Worm (Caenorhabditis elegans) whole organism, L2 larva: Measurements from ENCODE around the gene Y54G2A.16.

Experiments
- C34F6.9 ChIP-seq: fragments of 150-350 bp; optimal IDR thresholded peaks from 2 replicates; lab custom pipeline; 2014; ENCODE audit warnings: missing biosample characterization, missing genetic modification characterization
- R02D3.7 ChIP-seq: fragments of 150-350 bp; optimal IDR thresholded peaks from 2 replicates; lab custom pipeline; 2014; ENCODE audit warnings: missing biosample characterization, missing genetic modification characterization
- alr-1 ChIP-seq: fragments of 150-350 bp; optimal IDR thresholded peaks from 2 replicates; lab custom pipeline; 2014; ENCODE audit warnings: missing biosample characterization, missing genetic modification characterization
- ama-1 ChIP-seq: fragments of 150-350 bp; optimal IDR thresholded peaks from 2 replicates; lab custom pipeline; 2018; ENCODE audit warnings: inconsistent platforms
- blmp-1 ChIP-seq: sonication (generic microtip); optimal IDR thresholded peaks from 2 replicates; lab custom pipeline; 2017; ENCODE audit warnings: missing genetic modification characterization, mild to moderate bottlenecking, missing compliant biosample characterization, antibody characterized with exemption, moderate library complexity; ENCODE audit not compliant: insufficient read depth
- egl-27 ChIP-seq: sonication (generic microtip); optimal IDR thresholded peaks from 3 replicates; lab custom pipeline; 2017; ENCODE audit warnings: missing biosample characterization, missing genetic modification reagents, missing genetic modification characterization
- elt-1 ChIP-seq: fragments of 150-350 bp; optimal IDR thresholded peaks from 2 replicates; lab custom pipeline; 2014; ENCODE audit warnings: missing biosample characterization, missing genetic modification characterization
- elt-3 ChIP-seq: sonication (generic microtip); optimal IDR thresholded peaks from 2 replicates; lab custom pipeline; 2017; ENCODE audit warnings: missing biosample characterization, missing genetic modification characterization
- fos-1 ChIP-seq: fragments of 150-350 bp; optimal IDR thresholded peaks from 2 replicates; lab custom pipeline; 2014; ENCODE audit warnings: missing biosample characterization, missing genetic modification characterization
- gmeb-1 ChIP-seq: fragments of 150-350 bp; optimal IDR thresholded peaks from 2 replicates; lab custom pipeline; 2014; ENCODE audit warnings: missing biosample characterization, missing genetic modification characterization
- lin-11 ChIP-seq: fragments of 150-350 bp; sonication (generic microtip); optimal IDR thresholded peaks from 2 replicates; lab custom pipeline; 2014; ENCODE audit warnings: missing biosample characterization, missing genetic modification characterization, inconsistent platforms, mixed read lengths
- lin-13 ChIP-seq: fragments of 150-350 bp; optimal IDR thresholded peaks from 2 replicates; lab custom pipeline; 2014; ENCODE audit warnings: missing biosample characterization, missing genetic modification reagents, missing genetic modification characterization
- lin-39 ChIP-seq: fragments of 150-350 bp; optimal IDR thresholded peaks from 2 replicates; lab custom pipeline; 2014; ENCODE audit warnings: missing biosample characterization, missing genetic modification reagents, missing genetic modification characterization
- lsy-2 ChIP-seq, 2 experiments: fragments of 150-350 bp in 1 of 2; sonication (generic microtip) in 1 of 2; optimal IDR thresholded peaks; 2 replicates each; lab custom pipeline; 2014 to 2017; ENCODE audit warnings: missing biosample characterization in 2 of 2, missing genetic modification characterization in 2 of 2
- mab-5 ChIP-seq: fragments of 150-350 bp; optimal IDR thresholded peaks from 2 replicates; lab custom pipeline; 2014; ENCODE audit warnings: missing biosample characterization, missing genetic modification characterization
- mbf-1 ChIP-seq: sonication (generic microtip); optimal IDR thresholded peaks from 2 replicates; lab custom pipeline; 2017; ENCODE audit warnings: missing biosample characterization, missing genetic modification characterization
- mdl-1 ChIP-seq, 2 experiments: fragments of 150-350 bp in 1 of 2; sonication (generic microtip) in 1 of 2; optimal IDR thresholded peaks; 2 replicates each; lab custom pipeline; 2017; ENCODE audit warnings: missing biosample characterization in 2 of 2, missing genetic modification characterization in 2 of 2
- nhr-10 ChIP-seq: sonication (generic microtip); optimal IDR thresholded peaks from 2 replicates; lab custom pipeline; 2017; ENCODE audit warnings: missing biosample characterization, missing genetic modification characterization
- nhr-11 ChIP-seq: fragments of 150-350 bp; optimal IDR thresholded peaks from 2 replicates; lab custom pipeline; 2014; ENCODE audit warnings: missing biosample characterization, missing genetic modification characterization
- nhr-12 ChIP-seq: fragments of 150-350 bp; optimal IDR thresholded peaks from 2 replicates; lab custom pipeline; 2014; ENCODE audit warnings: missing biosample characterization, missing genetic modification characterization
- nhr-237 ChIP-seq: fragments of 150-350 bp; optimal IDR thresholded peaks from 2 replicates; lab custom pipeline; 2014; ENCODE audit warnings: missing biosample characterization, missing genetic modification characterization
- nhr-25 ChIP-seq: fragments of 150-350 bp; sonication (generic microtip); optimal IDR thresholded peaks from 3 replicates; lab custom pipeline; 2014; ENCODE audit warnings: missing biosample characterization, missing genetic modification characterization
- nhr-6 ChIP-seq: fragments of 150-350 bp; optimal IDR thresholded peaks from 2 replicates; lab custom pipeline; 2014; ENCODE audit warnings: missing biosample characterization, missing genetic modification characterization
- nhr-77 ChIP-seq: fragments of 150-350 bp; optimal IDR thresholded peaks from 2 replicates; lab custom pipeline; 2014; ENCODE audit warnings: missing biosample characterization, missing genetic modification characterization
- peb-1 ChIP-seq: fragments of 150-350 bp; optimal IDR thresholded peaks from 2 replicates; lab custom pipeline; 2014; ENCODE audit warnings: missing biosample characterization, missing genetic modification characterization
- sem-4 ChIP-seq: fragments of 150-350 bp; optimal IDR thresholded peaks from 2 replicates; lab custom pipeline; 2014; ENCODE audit warnings: missing biosample characterization, missing genetic modification reagents, missing genetic modification characterization
- skn-1 ChIP-seq: sonication (generic microtip); optimal IDR thresholded peaks from 2 replicates; lab custom pipeline; 2017; ENCODE audit warnings: missing biosample characterization, missing genetic modification characterization
- sma-3 ChIP-seq: sonication (generic microtip); optimal IDR thresholded peaks from 2 replicates; lab custom pipeline; 2016; ENCODE audit warnings: missing genetic modification reagents, missing genetic modification characterization, missing compliant biosample characterization
- sma-9 ChIP-seq, 2 experiments: fragments of 150-350 bp in 1 of 2; sonication (generic microtip) in 1 of 2; optimal IDR thresholded peaks; 2 replicates each; lab custom pipeline; 2014 to 2016; ENCODE audit warnings: missing genetic modification characterization in 2 of 2, mild to moderate bottlenecking in 1 of 2, missing biosample characterization in 1 of 2, missing compliant biosample characterization in 1 of 2, missing genetic modification reagents in 1 of 2, moderate library complexity in 1 of 2
- snpc-4 ChIP-seq: fragments of 150-350 bp; optimal IDR thresholded peaks from 2 replicates; lab custom pipeline; 2014; ENCODE audit warnings: missing biosample characterization, missing genetic modification characterization
- unc-39 ChIP-seq: fragments of 150-350 bp; optimal IDR thresholded peaks from 2 replicates; lab custom pipeline; 2014; ENCODE audit warnings: missing biosample characterization, missing genetic modification characterization
- unc-62 ChIP-seq: fragments of 150-350 bp; optimal IDR thresholded peaks from 2 replicates; lab custom pipeline; 2014; ENCODE audit warnings: missing biosample characterization, missing genetic modification reagents, missing genetic modification characterization
- zag-1 ChIP-seq: fragments of 150-350 bp; optimal IDR thresholded peaks from 2 replicates; lab custom pipeline; 2014; ENCODE audit warnings: missing biosample characterization, missing genetic modification characterization
- ztf-1 ChIP-seq: fragments of 200-800 bp; sonication (Bioruptor generic); conservative IDR thresholded peaks from 2 replicates; pipeline ENCODE4 v1.3.6; 2022; ENCODE audit warnings: missing genetic modification characterization, missing compliant biosample characterization
- ztf-11 ChIP-seq: sonication (generic microtip); optimal IDR thresholded peaks from 2 replicates; lab custom pipeline; 2017; ENCODE audit warnings: missing biosample characterization, missing genetic modification characterization
- ztf-4 ChIP-seq: fragments of 150-350 bp; optimal IDR thresholded peaks from 2 replicates; lab custom pipeline; 2014; ENCODE audit warnings: missing biosample characterization, missing genetic modification characterization

Y54G2A.16 gene

DNA sequence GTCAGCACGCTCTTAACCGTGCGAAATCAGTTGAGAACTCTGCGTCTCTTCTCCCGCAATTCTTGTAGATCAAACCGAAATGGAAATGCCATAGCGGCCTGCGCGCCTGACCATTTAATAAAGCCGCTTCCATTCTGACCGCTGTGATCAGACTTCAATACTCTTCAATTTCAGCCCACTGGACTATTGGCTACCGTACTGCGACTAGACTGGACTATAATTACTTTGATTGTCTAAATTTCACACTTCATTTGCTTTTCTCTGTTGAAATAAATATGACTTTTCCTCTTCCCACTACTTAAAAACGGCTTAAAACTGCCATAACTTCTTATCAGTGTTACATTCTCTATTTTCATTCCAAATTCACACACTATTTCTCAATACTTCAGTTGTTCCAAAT is 26.3 kb downstream of the Y54G2A.16 start, which contains the start of gene Y54G2A.7:
TSS of gene Y54G2A.7 (plus strand) at position 301 of the 400 bp plus-strand sequence.
- TF ChIP-seq nhr-10 (tag; lab: Kevin White, UChicago), result no peak
- TF ChIP-seq skn-1 (tag; lab: Kevin White, UChicago), result no peak
- TF ChIP-seq nhr-6 (tag; lab: Kevin White, UChicago), result no peak
- TF ChIP-seq nhr-11 (tag; lab: Kevin White, UChicago), result no peak

DNA sequence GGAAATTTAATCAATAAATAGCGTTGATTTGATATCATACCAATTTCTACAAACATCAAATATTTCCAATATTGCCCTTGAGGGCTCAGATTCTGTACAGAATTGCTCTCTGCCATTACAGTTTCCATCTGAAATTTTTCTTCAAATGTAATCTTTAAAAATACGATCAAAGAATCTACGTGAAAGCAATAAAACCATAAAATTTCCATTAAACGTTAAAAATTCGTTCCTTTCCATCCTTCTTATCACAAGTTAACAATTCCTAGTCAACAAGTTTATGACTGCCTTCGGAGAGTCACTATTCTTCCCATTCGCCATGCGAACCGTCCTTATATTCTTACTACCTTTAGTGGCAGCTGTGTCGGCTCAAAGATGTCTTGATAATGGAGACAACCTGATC is 29.3 kb downstream of the Y54G2A.16 start, which contains the start of gene clec-82:
TSS of gene clec-82 (plus strand) at position 301 of the 400 bp plus-strand sequence.
- no peak for TF ChIP-seq lsy-2 (tag; optimal IDR thresholded peaks at IDR 0.05; lab: Kevin White, UChicago)
- no peak for TF ChIP-seq nhr-11 (tag; lab: Kevin White, UChicago)
- no peak for TF ChIP-seq lin-13 (GFP tag; lab: Kevin White, UChicago)
- TF ChIP-seq nhr-6 (tag; lab: Kevin White, UChicago), result no peak
- TF ChIP-seq elt-3 (tag; lab: Kevin White, UChicago), result no peak
- no peak for TF ChIP-seq ztf-11 (tag; lab: Kevin White, UChicago)
- TF ChIP-seq mdl-1 (tag; optimal IDR thresholded peaks at IDR 0.05; lab: Kevin White, UChicago), result no peak
- no peak for TF ChIP-seq ama-1
- no peak for TF ChIP-seq mab-5
- TF ChIP-seq egl-27 (tag; lab: Kevin White, UChicago), result no peak
- no peak for TF ChIP-seq elt-1 (tag; lab: Kevin White, UChicago)
- TF ChIP-seq unc-39 (tag; lab: Kevin White, UChicago), result no peak
- TF ChIP-seq nhr-237 (tag; lab: Kevin White, UChicago), result no peak
- no peak for TF ChIP-seq lin-11 (tag; lab: Kevin White, UChicago)

DNA sequence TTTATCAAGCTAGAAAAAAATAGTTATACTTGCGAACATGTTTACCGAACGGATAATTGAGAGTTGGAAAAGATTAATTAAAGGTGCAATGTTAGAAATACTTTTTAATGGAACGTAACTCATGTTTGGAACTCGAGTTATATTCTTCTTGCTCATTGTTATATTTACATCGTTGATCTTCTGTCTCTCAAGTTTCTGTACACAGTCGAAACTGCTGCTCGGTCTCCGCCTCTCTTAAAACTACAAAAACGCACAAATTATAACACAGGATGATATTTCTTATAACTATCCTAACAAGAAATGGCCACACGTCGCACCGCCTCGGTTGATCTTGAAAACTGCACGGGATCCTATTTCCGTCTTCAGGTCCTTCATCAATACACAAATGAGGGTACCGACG is 30.1 kb downstream of the Y54G2A.16 start, which contains the start of gene pudl-2:
TSS of gene pudl-2 (plus strand) at position 301 of the 400 bp plus-strand sequence.
- TF ChIP-seq blmp-1 (tag; lab: Kevin White, UChicago), result no peak
- TF ChIP-seq snpc-4 (tag; lab: Kevin White, UChicago), result no peak
- no peak for TF ChIP-seq sma-3 (GFP tag; lab: Kevin White, UChicago)
- no peak for TF ChIP-seq egl-27 (tag; lab: Kevin White, UChicago)
- TF ChIP-seq nhr-25 (tag; lab: Kevin White, UChicago), result no peak
- TF ChIP-seq gmeb-1 (tag; lab: Kevin White, UChicago), result no peak
- TF ChIP-seq mdl-1 (tag; optimal IDR thresholded peaks at IDR 0.05; lab: Kevin White, UChicago), result no peak
- no peak for TF ChIP-seq zag-1 (tag; lab: Kevin White, UChicago)
- TF ChIP-seq elt-3 (tag; lab: Kevin White, UChicago), result no peak
- no peak for TF ChIP-seq nhr-77 (tag; lab: Kevin White, UChicago)
- no peak for TF ChIP-seq alr-1 (tag; lab: Kevin White, UChicago)
- TF ChIP-seq nhr-6 (tag; lab: Kevin White, UChicago), result no peak
- TF ChIP-seq elt-1 (tag; lab: Kevin White, UChicago), result no peak

DNA sequence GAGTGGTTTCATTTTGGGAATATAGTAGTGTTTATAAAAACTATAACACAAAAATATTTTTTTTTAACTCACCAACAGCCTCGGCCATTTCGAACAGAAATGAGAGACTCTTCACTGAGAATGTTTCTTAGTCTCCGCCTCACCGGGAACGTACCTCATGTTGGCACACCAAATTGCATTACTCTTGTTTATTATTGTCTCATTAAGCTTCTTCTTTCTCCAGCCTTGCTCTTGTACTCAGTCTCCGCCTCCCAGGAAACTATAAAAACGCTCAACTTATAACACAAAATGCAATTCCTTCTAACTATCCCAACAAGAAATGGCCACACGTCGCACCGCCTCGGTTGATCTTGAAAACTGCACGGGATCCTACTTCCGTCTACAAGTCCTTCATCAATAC is 32.1 kb downstream of the Y54G2A.16 start, which contains the start of the genes Y54G2A.48 and pudl-1:
TSS of gene Y54G2A.48 (minus strand) at position 101 of the 400 bp plus-strand sequence.
TSS of gene pudl-1 (plus strand) at position 320 of the 400 bp plus-strand sequence.
- no peak for TF ChIP-seq R02D3.7 (tag; lab: Kevin White, UChicago)
- no peak for TF ChIP-seq nhr-11 (tag; lab: Kevin White, UChicago)
- no peak for TF ChIP-seq nhr-237 (tag; lab: Kevin White, UChicago)
- TF ChIP-seq elt-3 (tag; lab: Kevin White, UChicago), result no peak
- TF ChIP-seq C34F6.9, result no peak
- no peak for TF ChIP-seq blmp-1 (tag; lab: Kevin White, UChicago)
- TF ChIP-seq nhr-6 (tag; lab: Kevin White, UChicago), result no peak
- no peak for TF ChIP-seq mbf-1 (tag; lab: Kevin White, UChicago)
- no peak for TF ChIP-seq ztf-1 (GFP tag; lab: Robert Waterston, UW)
- no peak for TF ChIP-seq lin-13 (GFP tag; lab: Kevin White, UChicago)
- no peak for TF ChIP-seq ztf-4 (tag; lab: Kevin White, UChicago)

DNA sequence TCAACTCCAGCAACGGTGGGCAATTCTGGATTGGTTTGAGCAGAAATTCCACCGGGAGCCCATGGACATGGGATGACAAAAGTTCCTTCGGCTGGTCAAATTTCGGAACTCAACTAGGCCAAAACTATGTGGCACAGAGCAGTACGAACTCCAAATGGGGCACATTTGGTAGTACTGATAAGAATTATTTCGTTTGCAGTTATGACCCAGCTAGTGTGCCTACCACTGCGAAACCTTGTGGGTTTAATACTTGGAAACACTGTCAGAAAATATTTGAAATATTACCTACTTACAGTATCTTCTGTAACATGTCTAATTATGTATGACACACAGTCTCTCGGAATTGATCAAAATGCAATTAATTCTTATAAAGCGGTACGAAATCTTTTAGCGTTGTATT is 38.3 kb downstream of the Y54G2A.16 start:
- TF ChIP-seq snpc-4 (tag; lab: Kevin White, UChicago) (no peak), mdl-1 (tag; optimal IDR thresholded peaks at IDR 0.05; lab: Kevin White, UChicago) (no peak), unc-62 (no peak), peb-1 (tag; lab: Kevin White, UChicago) (no peak), nhr-25 (tag; lab: Kevin White, UChicago) (no peak), ztf-4 (tag; lab: Kevin White, UChicago) (no peak), nhr-12 (tag; lab: Kevin White, UChicago) (no peak), fos-1 (tag; lab: Kevin White, UChicago) (no peak), blmp-1 (tag; lab: Kevin White, UChicago) (no peak), sem-4 (tag; lab: Kevin White, UChicago) (no peak), sma-9 (GFP tag; optimal IDR thresholded peaks at IDR 0.05; lab: Kevin White, UChicago) (no peak), sma-9 (tag; optimal IDR thresholded peaks at IDR 0.05; lab: Kevin White, UChicago) (no peak), lin-39 (tag; lab: Kevin White, UChicago) (no peak)
